3 fruit fly cellular contexts compared by ENCODE assay signal in genomic region chr3R:22698208-22698607, dm6.
TF ChIP-seq lines count a peak whose summit lies in the region.

Gene Cyp6d4, plus strand, starts transcription at chr3R:22698319.

- TF ChIP-seq CTCF in whole organism, embryonic (GFP tag; optimal IDR thresholded peaks at IDR 0.05; lab: Kevin White, UChicago) = no peak

TF ChIP-seq in whole organism, adult, 20 proteins besides CTCF, POLR2A, EP300 and RAD21:
- TF ChIP-seq tj (GFP tag; optimal IDR thresholded peaks at IDR 0.05; lab: Kevin White, UChicago) = no peak
- TF ChIP-seq Clk (GFP tag; optimal IDR thresholded peaks at IDR 0.05; lab: Kevin White, UChicago) = no peak
- no peak for TF ChIP-seq cnc (optimal IDR thresholded peaks at IDR 0.05; lab: Kevin White, UChicago)
- no peak for TF ChIP-seq CG7101 (tag; optimal IDR thresholded peaks at IDR 0.05; lab: Kevin White, UChicago)
- peak; percentile 11 for TF ChIP-seq bab1 (GFP tag; optimal IDR thresholded peaks at IDR 0.05; lab: Kevin White, UChicago)
- TF ChIP-seq CG12768 (GFP tag; optimal IDR thresholded peaks at IDR 0.05; lab: Kevin White, UChicago) = no peak
- no peak for TF ChIP-seq CG7045 (GFP tag; optimal IDR thresholded peaks at IDR 0.05; lab: Kevin White, UChicago)
- TF ChIP-seq Mnt (GFP tag; optimal IDR thresholded peaks at IDR 0.05; lab: Kevin White, UChicago) = no peak

TF ChIP-seq in whole organism, embryonic, 481 proteins besides CTCF, POLR2A, EP300 and RAD21:
- TF ChIP-seq CG3163 (GFP tag; optimal IDR thresholded peaks at IDR 0.05; lab: Kevin White, UChicago) = peak; percentile 82
- TF ChIP-seq CG13424 (tag; optimal IDR thresholded peaks at IDR 0.05; lab: Kevin White, UChicago) = no peak
- TF ChIP-seq Trl (optimal IDR thresholded peaks at IDR 0.05; lab: Kevin White, UChicago) = peak in 1 of 2 experiments; percentile 19
- TF ChIP-seq Trl (GFP tag; optimal IDR thresholded peaks at IDR 0.05; lab: Kevin White, UChicago) = no peak
- 0 out of 2 replicates have a peak, but pooled peaks have one; percentile 29 for TF ChIP-seq CG32532 (GFP tag; IDR thresholded peaks at IDR 0.05; lab: Robert Waterston, UW)
- no peak for TF ChIP-seq jing (GFP tag; optimal IDR thresholded peaks at IDR 0.05; lab: Kevin White, UChicago)

TF ChIP-seq in whole organism, wandering third instar larva, 38 proteins besides CTCF, POLR2A, EP300 and RAD21:
- TF ChIP-seq Dif (GFP tag; optimal IDR thresholded peaks at IDR 0.05; lab: Kevin White, UChicago; ENCODE audit: partially characterized antibody) (peak; percentile 25), dl (GFP tag; optimal IDR thresholded peaks at IDR 0.05; lab: Kevin White, UChicago; ENCODE audit: insufficient read depth in 1 of 2, partially characterized antibody in 2 of 2) (no peak), fru (GFP tag; optimal IDR thresholded peaks at IDR 0.05; lab: Kevin White, UChicago) (peak; percentile 65), CG32264 (GFP tag; optimal IDR thresholded peaks at IDR 0.05; lab: Kevin White, UChicago) (no peak)
